Fruit fly (Drosophila melanogaster) whole organism, embryonic: ENCODE data around the gene eIF3h.

Experiments
- ATbp ChIP-seq: fragments of 200-800 bp; sonication (Bioruptor generic); optimal IDR thresholded peaks from 2 replicates; lab custom pipeline; 2017; ENCODE audit warnings: missing biosample characterization, mild to moderate bottlenecking, missing genetic modification characterization, missing genetic modification reagents
- Ada2b ChIP-seq: fragments of 200-800 bp; sonication (Bioruptor generic); IDR thresholded peaks from 2 replicates; pipeline ENCODE4 v1.3.6; 2022; ENCODE audit warnings: missing biosample characterization, missing genetic modification characterization
- CG10209 ChIP-seq: fragments of 200-800 bp; sonication (Bioruptor generic); optimal IDR thresholded peaks from 3 replicates; lab custom pipeline; 2017; ENCODE audit warnings: missing biosample characterization, mild to moderate bottlenecking, missing genetic modification characterization, missing genetic modification reagents
- CG10274 ChIP-seq: fragments of 200-800 bp; sonication (Bioruptor generic); optimal IDR thresholded peaks from 3 replicates; lab custom pipeline; 2017; ENCODE audit warnings: missing biosample characterization, mild to moderate bottlenecking, missing genetic modification characterization
- CG10565 ChIP-seq: fragments of 200-800 bp; sonication (Bioruptor generic); optimal IDR thresholded peaks from 3 replicates; lab custom pipeline; 2016; ENCODE audit warnings: missing biosample characterization, mild to moderate bottlenecking, missing genetic modification characterization
- CG11504 ChIP-seq: fragments of 200-800 bp; sonication (Bioruptor generic); optimal IDR thresholded peaks from 3 replicates; lab custom pipeline; 2019; ENCODE audit warnings: missing biosample characterization, mild to moderate bottlenecking, missing genetic modification characterization, moderate library complexity
- CG11695 ChIP-seq: fragments of 200-800 bp; sonication (Bioruptor generic); IDR thresholded peaks from 3 replicates; pipeline ENCODE4 v1.3.6; 2022; ENCODE audit warnings: missing biosample characterization, missing genetic modification characterization
- CG11696 ChIP-seq: fragments of 200-800 bp; sonication (Bioruptor generic); IDR thresholded peaks from 2 replicates; pipeline ENCODE4 v1.3.6; 2022; ENCODE audit warnings: missing biosample characterization, missing genetic modification characterization
- CG11723 ChIP-seq: fragments of 200-800 bp; sonication (Bioruptor generic); optimal IDR thresholded peaks from 2 replicates; lab custom pipeline; 2017; ENCODE audit warnings: missing biosample characterization, mild to moderate bottlenecking, missing genetic modification characterization
- CG15479 ChIP-seq: fragments of 200-800 bp; sonication (Bioruptor generic); optimal IDR thresholded peaks from 3 replicates; lab custom pipeline; 2019; ENCODE audit warnings: missing biosample characterization, mild to moderate bottlenecking, missing genetic modification characterization, moderate library complexity
- CG1603 ChIP-seq: fragments of 200-800 bp; sonication (Bioruptor generic); optimal IDR thresholded peaks from 2 replicates; lab custom pipeline; 2019; ENCODE audit warnings: missing biosample characterization, mild to moderate bottlenecking, missing genetic modification characterization, moderate library complexity
- CG17328 ChIP-seq: fragments of 200-800 bp; sonication (Bioruptor generic); IDR thresholded peaks from 2 replicates; pipeline ENCODE4 v1.3.6; 2022; ENCODE audit warnings: missing biosample characterization, missing genetic modification characterization
- CG2120 ChIP-seq: fragments of 200-800 bp; sonication (Bioruptor generic); optimal IDR thresholded peaks from 3 replicates; lab custom pipeline; 2016; ENCODE audit warnings: missing biosample characterization, missing genetic modification characterization
- CG31365 ChIP-seq: fragments of 200-800 bp; sonication (Bioruptor generic); optimal IDR thresholded peaks from 2 replicates; lab custom pipeline; 2018; ENCODE audit warnings: missing biosample characterization, mild to moderate bottlenecking, missing genetic modification characterization
- CG32772 ChIP-seq: fragments of 200-800 bp; sonication (Bioruptor generic); IDR thresholded peaks from 2 replicates; pipeline ENCODE4 v1.3.6; 2022; ENCODE audit warnings: missing biosample characterization, missing genetic modification characterization
- CG34422 ChIP-seq: fragments of 200-800 bp; sonication (Bioruptor generic); IDR thresholded peaks from 3 replicates; pipeline ENCODE4 v1.3.6; 2022; ENCODE audit warnings: missing biosample characterization, missing genetic modification characterization
- CG4360 ChIP-seq: fragments of 200-800 bp; sonication (Bioruptor generic); IDR thresholded peaks from 2 replicates; pipeline ENCODE4 v1.3.6; 2022; ENCODE audit warnings: missing biosample characterization, missing genetic modification characterization
- CG6654 ChIP-seq: fragments of 200-800 bp; sonication (Bioruptor generic); optimal IDR thresholded peaks from 2 replicates; lab custom pipeline; 2017; ENCODE audit warnings: missing biosample characterization, mild to moderate bottlenecking, missing genetic modification characterization
- CG7963 ChIP-seq: fragments of 200-800 bp; sonication (Bioruptor generic); IDR thresholded peaks from 3 replicates; pipeline ENCODE4 v1.3.6; 2022; ENCODE audit warnings: missing biosample characterization, missing genetic modification characterization; ENCODE audit not compliant: partially characterized antibody
- CG8478 ChIP-seq: fragments of >200 bp; optimal IDR thresholded peaks from 2 replicates; lab custom pipeline; 2018
- Chrac-16 ChIP-seq: fragments of 200-800 bp; sonication (Bioruptor generic); optimal IDR thresholded peaks from 3 replicates; lab custom pipeline; 2016; ENCODE audit warnings: missing biosample characterization, missing genetic modification characterization
- Dfd ChIP-seq, 2 experiments: fragments of >200 bp; optimal IDR thresholded peaks; 2 replicates each; lab custom pipeline; 2017; ENCODE audit warnings: missing biosample characterization in 2 of 2, missing genetic modification characterization in 2 of 2
- Eip74EF ChIP-seq, 2 experiments: fragments of 200-800 bp in 1 of 2; fragments of >200 bp in 1 of 2; sonication (Bioruptor generic) in 1 of 2; optimal IDR thresholded peaks; 2 replicates each; lab custom pipeline; 2017 to 2019; ENCODE audit warnings: missing biosample characterization in 2 of 2, missing genetic modification characterization in 2 of 2, mild to moderate bottlenecking in 1 of 2, moderate library complexity in 1 of 2
- Med ChIP-seq: fragments of 200-800 bp; sonication (Bioruptor generic); peaks from one replicate; lab custom pipeline; 2016; ENCODE audit warnings: missing biosample characterization, missing genetic modification characterization, mild to moderate bottlenecking, inconsistent platforms, moderate library complexity
- Oli ChIP-seq: fragments of 200-800 bp; sonication (Bioruptor generic); optimal IDR thresholded peaks from 2 replicates; lab custom pipeline; 2018; ENCODE audit warnings: missing biosample characterization, mild to moderate bottlenecking, missing genetic modification characterization, moderate library complexity
- Optix ChIP-seq: fragments of 200-800 bp; sonication (Bioruptor generic); IDR thresholded peaks from 3 replicates; pipeline ENCODE4 v1.3.6; 2022; ENCODE audit warnings: missing biosample characterization, missing genetic modification characterization
- Rfx ChIP-seq: fragments of 200-800 bp; sonication (Bioruptor generic); IDR thresholded peaks from 2 replicates; pipeline ENCODE4 v1.3.6; 2022; ENCODE audit warnings: missing biosample characterization, missing genetic modification characterization
- Rx ChIP-seq: fragments of 200-800 bp; sonication (Bioruptor generic); IDR thresholded peaks from 2 replicates; pipeline ENCODE4 v1.3.6; 2022; ENCODE audit warnings: missing biosample characterization, missing genetic modification characterization
- bsh ChIP-seq, 2 experiments: fragments of 200-800 bp; sonication (Bioruptor generic); optimal IDR thresholded peaks; 2 replicates each; lab custom pipeline; 2017 to 2018; ENCODE audit warnings: mild to moderate bottlenecking in 2 of 2, missing biosample characterization in 2 of 2, missing genetic modification characterization in 2 of 2, moderate library complexity in 1 of 2
- cad ChIP-seq: fragments of >200 bp; optimal IDR thresholded peaks from 2 replicates; lab custom pipeline; 2017; ENCODE audit warnings: missing biosample characterization, missing genetic modification characterization
- chinmo ChIP-seq: fragments of 200-800 bp; sonication (Bioruptor generic); IDR thresholded peaks from 4 replicates; pipeline ENCODE4 v1.3.6; 2022; ENCODE audit warnings: missing biosample characterization, missing genetic modification characterization; ENCODE audit not compliant: partially characterized antibody
- ci ChIP-seq: fragments of 200-800 bp; sonication (Bioruptor generic); IDR thresholded peaks from 3 replicates; pipeline ENCODE4 v1.3.6; 2022; ENCODE audit warnings: missing biosample characterization, missing genetic modification characterization
- esg ChIP-seq: fragments of 200-800 bp; sonication (Bioruptor generic); conservative IDR thresholded peaks from 2 replicates; pipeline ENCODE4 v1.3.6; 2022; ENCODE audit warnings: missing biosample characterization, missing genetic modification characterization
- gcm ChIP-seq: fragments of 200-800 bp; sonication (Bioruptor generic); optimal IDR thresholded peaks from 2 replicates; lab custom pipeline; 2019; ENCODE audit warnings: missing biosample characterization, mild to moderate bottlenecking, missing genetic modification characterization, moderate library complexity
- gem ChIP-seq: fragments of 200-800 bp; sonication (Bioruptor generic); optimal IDR thresholded peaks from 2 replicates; lab custom pipeline; 2019; ENCODE audit warnings: missing biosample characterization, mild to moderate bottlenecking, missing genetic modification characterization, moderate library complexity
- grau ChIP-seq: fragments of 200-800 bp; optimal IDR thresholded peaks from 3 replicates; lab custom pipeline; 2019; ENCODE audit warnings: missing biosample characterization, mild to moderate bottlenecking, missing genetic modification characterization, moderate library complexity
- ken ChIP-seq: fragments of 200-800 bp; sonication (Bioruptor generic); IDR thresholded peaks from 3 replicates; pipeline ENCODE4 v1.3.6; 2022; ENCODE audit warnings: missing biosample characterization, missing genetic modification characterization
- lov ChIP-seq, 2 experiments: fragments of 200-800 bp in 1 of 2; fragments of >200 bp in 1 of 2; sonication (Bioruptor generic) in 1 of 2; IDR thresholded peaks in 1 of 2; optimal IDR thresholded peaks in 1 of 2; 2 replicates in 1 of 2; 3 replicates in 1 of 2; pipeline versions ENCODE4 v1.3.6 to Lab custom; 2017 to 2022; ENCODE audit warnings: missing biosample characterization in 1 of 2, missing genetic modification characterization in 1 of 2
- row ChIP-seq: fragments of 200-800 bp; sonication (Bioruptor generic); IDR thresholded peaks from 3 replicates; pipeline ENCODE4 v1.3.6; 2022; ENCODE audit warnings: missing biosample characterization, missing genetic modification characterization
- sens ChIP-seq: fragments of 200-800 bp; sonication (Bioruptor generic); peaks from one replicate; lab custom pipeline; 2016; ENCODE audit warnings: missing biosample characterization, missing genetic modification characterization
- sisA ChIP-seq: fragments of 200-800 bp; sonication (Bioruptor generic); IDR thresholded peaks from 2 replicates; pipeline ENCODE4 v1.3.6; 2022; ENCODE audit warnings: missing biosample characterization, missing genetic modification characterization
- tgo ChIP-seq: fragments of 200-800 bp; sonication (Bioruptor generic); IDR thresholded peaks from 3 replicates; pipeline ENCODE4 v1.3.6; 2022; ENCODE audit warnings: missing biosample characterization, missing genetic modification characterization
- tll ChIP-seq, 2 experiments: fragments of 200-800 bp in 1 of 2; fragments of >200 bp in 1 of 2; sonication (Bioruptor generic) in 1 of 2; optimal IDR thresholded peaks; 2 replicates each; lab custom pipeline; 2017 to 2019; ENCODE audit warnings: missing biosample characterization in 2 of 2, missing genetic modification characterization in 2 of 2, mild to moderate bottlenecking in 1 of 2, moderate library complexity in 1 of 2
- zen ChIP-seq: fragments of 200-800 bp; sonication (Bioruptor generic); optimal IDR thresholded peaks from 3 replicates; lab custom pipeline; 2018; ENCODE audit warnings: missing biosample characterization, mild to moderate bottlenecking, missing genetic modification characterization, moderate library complexity
- zfh2 ChIP-seq: fragments of 200-800 bp; sonication (Bioruptor generic); optimal IDR thresholded peaks from 2 replicates; lab custom pipeline; 2016; ENCODE audit warnings: missing biosample characterization, missing genetic modification characterization

eIF3h gene

DNA sequence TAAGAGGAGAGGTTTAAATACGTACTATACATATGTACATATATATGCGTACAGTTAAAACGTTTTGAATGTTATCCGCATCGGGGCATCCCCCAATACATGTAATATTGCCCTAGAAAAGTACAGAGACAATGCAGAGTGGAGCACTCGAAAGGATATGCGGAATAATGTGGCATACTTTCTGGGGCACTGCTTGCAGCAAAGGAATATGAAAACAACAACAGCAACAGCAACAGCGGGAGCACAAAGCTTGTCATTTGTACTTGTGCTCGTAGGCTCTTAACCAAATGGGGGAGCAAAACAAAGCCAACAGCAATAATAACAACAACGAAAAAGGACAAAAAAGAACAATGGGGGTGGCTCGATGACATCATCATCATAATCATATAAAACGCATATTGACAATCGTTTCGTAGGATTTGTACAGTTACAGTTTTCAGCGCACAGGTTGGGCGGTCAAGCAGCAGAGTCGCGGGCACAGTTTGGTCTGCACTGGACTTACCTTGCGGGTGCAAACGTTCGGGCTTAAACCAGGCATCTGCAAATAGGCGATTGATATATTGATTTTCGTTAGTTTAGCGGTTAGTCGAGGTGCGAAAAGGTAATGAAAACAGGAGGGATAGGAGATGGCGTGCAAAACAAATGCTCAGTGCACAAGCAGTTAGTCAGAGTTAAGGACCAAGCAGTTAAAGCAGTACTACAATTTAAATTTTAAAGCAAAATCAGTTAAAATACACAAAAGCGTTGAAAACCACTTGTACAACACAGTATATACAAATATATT lies 49.0 kb downstream of the eIF3h start:
- no peak for TF ChIP-seq Rfx (GFP tag; lab: Robert Waterston, UW)
- 0 out of 4 replicates have a peak, but pooled peaks have one; percentile 21 for TF ChIP-seq chinmo
- peak; percentile 77 for TF ChIP-seq CG4360 (GFP tag; lab: Robert Waterston, UW)
- TF ChIP-seq CG34422 (GFP tag; lab: Robert Waterston, UW), result 0 out of 3 replicates have a peak, but pooled peaks have one; percentile 24
- peak in 1 of 2 experiments; percentile 68 for TF ChIP-seq Eip74EF (GFP tag; optimal IDR thresholded peaks at IDR 0.05; lab: Kevin White, UChicago)
- TF ChIP-seq CG6654 (GFP tag; lab: Kevin White, UChicago), result peak; percentile 97
- peak; percentile 42 for TF ChIP-seq sens (GFP tag; lab: Kevin White, UChicago)
- peak; percentile 81 for TF ChIP-seq CG31365 (tag; lab: Kevin White, UChicago)
- peak in 1 of 2 experiments; percentile 97 for TF ChIP-seq Dfd (GFP tag; optimal IDR thresholded peaks at IDR 0.05; lab: Kevin White, UChicago)
- no peak for TF ChIP-seq CG15479 (GFP tag; lab: Kevin White, UChicago)
- peak; percentile 78 for TF ChIP-seq CG8478 (lab: Kevin White, UChicago)
- TF ChIP-seq CG10565 (GFP tag; lab: Kevin White, UChicago), result no peak
- TF ChIP-seq cad, result peak; percentile 84
- peak in 1 of 2 experiments; percentile 46 for TF ChIP-seq tll (GFP tag; optimal IDR thresholded peaks at IDR 0.05; lab: Kevin White, UChicago)
- TF ChIP-seq, all 482 proteins: peak for 11

- TF ChIP-seq lov (optimal IDR thresholded peaks at IDR 0.05; lab: Kevin White, UChicago) (no peak), lov (GFP tag; IDR thresholded peaks at IDR 0.05; lab: Robert Waterston, UW) (0 out of 3 replicates have a peak, but pooled peaks have one; percentile 25), zfh2 (GFP tag; lab: Kevin White, UChicago) (peak; percentile 19), CG11723 (no peak), CG10274 (GFP tag; lab: Kevin White, UChicago) (no peak), Ada2b (GFP tag; lab: Robert Waterston, UW) (peak; percentile 38; the same call in 1 of the 2 replicates), esg (GFP tag; lab: Robert Waterston, UW) (0 out of 2 replicates have a peak, but pooled peaks have one; percentile 17), CG17328 (0 out of 2 replicates have a peak, but pooled peaks have one; percentile 40), grau (tag; lab: Kevin White, UChicago) (peak; percentile 1), CG2120 (peak; percentile 5), CG11504 (tag; lab: Kevin White, UChicago) (peak; percentile 15), CG32772 (GFP tag; lab: Robert Waterston, UW) (no peak), gcm (GFP tag; lab: Kevin White, UChicago) (no peak), Oli (tag; lab: Kevin White, UChicago) (peak; percentile 7), CG1603 (tag; lab: Kevin White, UChicago) (peak; percentile 19), zen (tag; lab: Kevin White, UChicago) (no peak), tgo (0 out of 3 replicates have a peak, but pooled peaks have one; percentile 13), CG7963 (GFP tag; lab: Robert Waterston, UW) (no peak), ATbp (GFP tag; lab: Kevin White, UChicago) (peak; percentile 27), Med (GFP tag; lab: Kevin White, UChicago) (peak; percentile 27), bsh (GFP tag; optimal IDR thresholded peaks at IDR 0.05; lab: Kevin White, UChicago) (peak in 1 of 2 experiments; percentile 19), row (GFP tag; lab: Robert Waterston, UW) (peak; percentile 34; the same call in 1 of the 3 replicates), Rx (GFP tag; lab: Robert Waterston, UW) (no peak), gem (tag; lab: Kevin White, UChicago) (peak; percentile 21), ken (0 out of 3 replicates have a peak, but pooled peaks have one; percentile 5), CG11695 (GFP tag; lab: Robert Waterston, UW) (0 out of 3 replicates have a peak, but pooled peaks have one; percentile 23), sens (GFP tag; lab: Kevin White, UChicago) (peak; percentile 72), CG11696 (GFP tag; lab: Robert Waterston, UW) (peak; percentile 54; the same call in 1 of the 2 replicates), sisA (GFP tag; lab: Robert Waterston, UW) (peak; percentile 31; the same call in 1 of the 2 replicates), CG10209 (GFP tag; lab: Kevin White, UChicago) (peak; percentile 3), Optix (GFP tag; lab: Robert Waterston, UW) (no peak), ci (GFP tag; lab: Robert Waterston, UW) (0 out of 3 replicates have a peak, but pooled peaks have one; percentile 40), Chrac-16 (GFP tag; lab: Kevin White, UChicago) (no peak)
Measured at dm6 chr2L:5002711-5003402, 50.0 kb downstream of the eIF3h start.
